Worm (Caenorhabditis elegans) whole organism, mixed stage, embryonic: ENCODE measurements around the gene srt-44.

Experiments
- M03D4.4 ChIP-seq: sonication (generic microtip); optimal IDR thresholded peaks from 2 replicates; lab custom pipeline; 2017; ENCODE audit warnings: mild to moderate bottlenecking, missing genetic modification characterization, missing compliant biosample characterization
- bed-3 ChIP-seq: fragments of 200-800 bp; sonication (Bioruptor generic); optimal IDR thresholded peaks from 3 replicates; lab custom pipeline; 2018; ENCODE audit warnings: mild to moderate bottlenecking, missing genetic modification characterization, moderate library complexity, missing compliant biosample characterization
- blmp-1 ChIP-seq: fragments of 150-350 bp; optimal IDR thresholded peaks from 2 replicates; lab custom pipeline; 2014; ENCODE audit warnings: missing biosample characterization, missing genetic modification characterization
- ceh-39 ChIP-seq: fragments of 150-350 bp; optimal IDR thresholded peaks from 2 replicates; lab custom pipeline; 2014; ENCODE audit warnings: missing biosample characterization, missing genetic modification characterization
- ceh-43 ChIP-seq: fragments of 200-800 bp; sonication (Bioruptor generic); optimal IDR thresholded peaks from 2 replicates; lab custom pipeline; 2018; ENCODE audit warnings: mild to moderate bottlenecking, missing genetic modification characterization, moderate library complexity, missing compliant biosample characterization
- ces-1 ChIP-seq: fragments of 150-350 bp; optimal IDR thresholded peaks from 2 replicates; lab custom pipeline; 2014; ENCODE audit warnings: missing biosample characterization, missing genetic modification reagents, missing genetic modification characterization
- cnd-1 ChIP-seq: fragments of 200-800 bp; sonication (Bioruptor generic); optimal IDR thresholded peaks from 2 replicates; lab custom pipeline; 2018; ENCODE audit warnings: mild to moderate bottlenecking, missing genetic modification characterization, missing compliant biosample characterization
- elt-1 ChIP-seq: sonication (generic microtip); optimal IDR thresholded peaks from 2 replicates; lab custom pipeline; 2017; ENCODE audit warnings: missing genetic modification characterization, mild to moderate bottlenecking, missing compliant biosample characterization, antibody characterized with exemption, moderate library complexity, borderline replicate concordance; ENCODE audit not compliant: insufficient read depth
- elt-3 ChIP-seq: fragments of 150-350 bp; optimal IDR thresholded peaks from 2 replicates; lab custom pipeline; 2014; ENCODE audit warnings: missing biosample characterization, missing genetic modification characterization
- flh-1 ChIP-seq: fragments of 200-800 bp; sonication (Bioruptor generic); optimal IDR thresholded peaks from 2 replicates; lab custom pipeline; 2018; ENCODE audit warnings: mild to moderate bottlenecking, missing genetic modification characterization, moderate library complexity, missing compliant biosample characterization
- ham-2 ChIP-seq: fragments of 200-800 bp; sonication (Bioruptor generic); optimal IDR thresholded peaks from 2 replicates; lab custom pipeline; 2018; ENCODE audit warnings: mild to moderate bottlenecking, missing genetic modification characterization, missing compliant biosample characterization
- hlh-1 ChIP-seq: fragments of 150-350 bp; optimal IDR thresholded peaks from 2 replicates; lab custom pipeline; 2014; ENCODE audit warnings: missing biosample characterization, missing genetic modification reagents, missing genetic modification characterization
- lin-13 ChIP-seq: fragments of 150-350 bp; optimal IDR thresholded peaks from 2 replicates; lab custom pipeline; 2014; ENCODE audit warnings: missing biosample characterization, missing genetic modification characterization
- lin-32 ChIP-seq: fragments of 200-800 bp; sonication (Bioruptor generic); optimal IDR thresholded peaks from 2 replicates; lab custom pipeline; 2018; ENCODE audit warnings: mild to moderate bottlenecking, missing genetic modification characterization, missing compliant biosample characterization
- lsy-2 ChIP-seq: fragments of 150-350 bp; optimal IDR thresholded peaks from 2 replicates; lab custom pipeline; 2014; ENCODE audit warnings: missing biosample characterization, missing genetic modification characterization
- mab-5 ChIP-seq: fragments of 150-350 bp; optimal IDR thresholded peaks from 2 replicates; lab custom pipeline; 2014; ENCODE audit warnings: missing biosample characterization, missing genetic modification characterization
- mls-2 ChIP-seq: sonication (generic microtip); optimal IDR thresholded peaks from 2 replicates; lab custom pipeline; 2016; ENCODE audit warnings: mild to moderate bottlenecking, missing genetic modification characterization, moderate library complexity, missing compliant biosample characterization
- nhr-12 ChIP-seq: fragments of 150-350 bp; optimal IDR thresholded peaks from 2 replicates; lab custom pipeline; 2014; ENCODE audit warnings: missing biosample characterization, missing genetic modification characterization
- nhr-2 ChIP-seq: fragments of 150-350 bp; optimal IDR thresholded peaks from 2 replicates; lab custom pipeline; 2014; ENCODE audit warnings: missing biosample characterization, missing genetic modification characterization
- nhr-237 ChIP-seq: fragments of 150-350 bp; optimal IDR thresholded peaks from 2 replicates; lab custom pipeline; 2014; ENCODE audit warnings: missing biosample characterization, missing genetic modification characterization
- nhr-28 ChIP-seq: fragments of 150-350 bp; optimal IDR thresholded peaks from 2 replicates; lab custom pipeline; 2014; ENCODE audit warnings: missing biosample characterization, missing genetic modification characterization
- nhr-76 ChIP-seq: sonication (generic microtip); optimal IDR thresholded peaks from 2 replicates; lab custom pipeline; 2017; ENCODE audit warnings: missing biosample characterization, missing genetic modification characterization
- pha-4 ChIP-seq: fragments of 150-350 bp; optimal IDR thresholded peaks from 2 replicates; lab custom pipeline; 2018; ENCODE audit warnings: missing biosample characterization, missing genetic modification reagents, missing genetic modification characterization
- sem-2 ChIP-seq: fragments of 200-800 bp; sonication (Bioruptor generic); optimal IDR thresholded peaks from 2 replicates; lab custom pipeline; 2018; ENCODE audit warnings: mild to moderate bottlenecking, missing genetic modification characterization, missing compliant biosample characterization
- snpc-4 ChIP-seq: fragments of 150-350 bp; optimal IDR thresholded peaks from 2 replicates; lab custom pipeline; 2014; ENCODE audit warnings: missing biosample characterization, missing genetic modification characterization
- sptf-1 ChIP-seq: sonication (generic microtip); optimal IDR thresholded peaks from 2 replicates; lab custom pipeline; 2017; ENCODE audit warnings: mild to moderate bottlenecking, missing genetic modification characterization, moderate library complexity, missing compliant biosample characterization
- tbx-8 ChIP-seq: fragments of 200-800 bp; sonication (Bioruptor generic); optimal IDR thresholded peaks from 2 replicates; lab custom pipeline; 2018; ENCODE audit warnings: mild to moderate bottlenecking, missing genetic modification characterization, moderate library complexity, missing compliant biosample characterization
- unc-120 ChIP-seq: sonication (generic microtip); optimal IDR thresholded peaks from 2 replicates; lab custom pipeline; 2017; ENCODE audit warnings: missing genetic modification characterization, missing compliant biosample characterization; ENCODE audit not compliant: poor library complexity, severe bottlenecking
- unc-39 ChIP-seq: fragments of 150-350 bp; optimal IDR thresholded peaks from 2 replicates; lab custom pipeline; 2014; ENCODE audit warnings: missing biosample characterization, missing genetic modification characterization
- unc-62 ChIP-seq: fragments of 150-350 bp; optimal IDR thresholded peaks from 2 replicates; lab custom pipeline; 2014; ENCODE audit warnings: missing biosample characterization, missing genetic modification reagents, missing genetic modification characterization
- zip-8 ChIP-seq: fragments of 150-350 bp; optimal IDR thresholded peaks from 2 replicates; lab custom pipeline; 2014; ENCODE audit warnings: missing biosample characterization, missing genetic modification characterization
- ztf-11 ChIP-seq: fragments of 150-350 bp; optimal IDR thresholded peaks from 2 replicates; lab custom pipeline; 2014; ENCODE audit warnings: missing biosample characterization, missing genetic modification characterization

The srt-44 gene

ce11 chrIV:15103224-15103679 is at the start of gene srt-44:
srt-44 (plus strand) TSS chrIV:15103629.
- no peak for TF ChIP-seq nhr-237
- TF ChIP-seq sem-2 (GFP tag; lab: Kevin White, UChicago), result no peak
- no peak for TF ChIP-seq pha-4 (tag; lab: Kevin White, UChicago)
- no peak for TF ChIP-seq ceh-39 (tag; lab: Kevin White, UChicago)
- no peak for TF ChIP-seq unc-62 (GFP tag; lab: Kevin White, UChicago)
- TF ChIP-seq lin-32 (GFP tag; lab: Kevin White, UChicago), result no peak
- no peak for TF ChIP-seq unc-39 (tag; lab: Kevin White, UChicago)
- TF ChIP-seq mab-5 (tag; lab: Kevin White, UChicago), result no peak
- no peak for TF ChIP-seq elt-1
- TF ChIP-seq ham-2 (GFP tag; lab: Kevin White, UChicago), result no peak
- no peak for TF ChIP-seq lin-13 (tag; lab: Kevin White, UChicago)
- TF ChIP-seq bed-3 (GFP tag; lab: Kevin White, UChicago), result no peak
- TF ChIP-seq nhr-12, result no peak
- no peak for TF ChIP-seq ceh-43
- TF ChIP-seq hlh-1 (tag; lab: Kevin White, UChicago), result no peak
- no peak for TF ChIP-seq ztf-11 (tag; lab: Kevin White, UChicago)
- TF ChIP-seq, all 35 proteins: peak for 0

ce11 chrIV:15056081-15056586 is 47.3 kb upstream of the srt-44 start, which contains the start of gene Y41E3.19:
Y41E3.19 (plus strand) TSS chrIV:15056131.
- TF ChIP-seq nhr-237 (no peak), ceh-39 (tag; lab: Kevin White, UChicago) (no peak), lin-32 (GFP tag; lab: Kevin White, UChicago) (no peak)

ce11 chrIV:15057994-15058393 is 45.4 kb upstream of the srt-44 start, which contains the start of gene Y41E3.13:
Y41E3.13 (plus strand) TSS chrIV:15058294.
- no peak for TF ChIP-seq lsy-2 (tag; lab: Kevin White, UChicago)
- no peak for TF ChIP-seq nhr-12
- TF ChIP-seq unc-120 (tag; lab: Kevin White, UChicago), result no peak
- no peak for TF ChIP-seq ceh-39 (tag; lab: Kevin White, UChicago)
- TF ChIP-seq sptf-1 (tag; lab: Kevin White, UChicago), result no peak
- no peak for TF ChIP-seq tbx-8
- TF ChIP-seq lin-13 (tag; lab: Kevin White, UChicago), result no peak
- TF ChIP-seq nhr-2 (tag; lab: Kevin White, UChicago), result no peak
- no peak for TF ChIP-seq snpc-4 (tag; lab: Kevin White, UChicago)

- no peak for TF ChIP-seq ceh-39 (tag; lab: Kevin White, UChicago)
- peak; percentile 91 for TF ChIP-seq zip-8 (tag; lab: Kevin White, UChicago)
- TF ChIP-seq nhr-28, result no peak
Observed at ce11 chrIV:15063789-15064188, 39.6 kb upstream of the srt-44 start.

ce11 chrIV:15065653-15066052 is 37.8 kb upstream of the srt-44 start, which contains the start of gene Y41E3.18:
Y41E3.18 (minus strand) TSS chrIV:15065753.
- TF ChIP-seq lin-32 (GFP tag; lab: Kevin White, UChicago) (no peak), cnd-1 (tag; lab: Kevin White, UChicago) (no peak), lin-13 (tag; lab: Kevin White, UChicago) (no peak), unc-39 (tag; lab: Kevin White, UChicago) (no peak)
- TF ChIP-seq, all 35 proteins: peak for 0

DNA sequence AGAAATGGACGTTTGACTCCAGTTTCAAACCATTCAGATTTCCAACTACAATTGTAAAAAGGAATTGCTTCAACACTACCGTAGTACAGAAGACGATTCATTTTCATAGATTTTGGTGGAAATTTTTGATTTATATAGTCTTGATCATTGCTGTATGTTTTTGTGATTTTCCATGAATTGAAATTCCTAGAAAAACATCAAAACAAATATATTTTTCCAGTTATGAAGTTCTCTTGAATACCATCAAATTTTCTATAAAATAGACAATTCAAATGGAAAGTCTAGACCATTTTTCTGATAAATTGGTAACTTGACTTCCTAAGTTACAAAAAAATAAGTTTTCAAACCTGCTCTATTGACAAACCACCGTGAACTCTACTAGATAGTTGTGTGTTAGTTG is 34.6 kb upstream of the srt-44 start, which contains the start of gene srt-48:
Gene srt-48 (minus strand): TSS at position 101 of the 400 bp plus-strand sequence.
- no peak for TF ChIP-seq flh-1 (GFP tag; lab: Kevin White, UChicago)
- TF ChIP-seq ceh-43, result no peak
- no peak for TF ChIP-seq ceh-39 (tag; lab: Kevin White, UChicago)
- no peak for TF ChIP-seq lin-13 (tag; lab: Kevin White, UChicago)
- TF ChIP-seq unc-39 (tag; lab: Kevin White, UChicago), result no peak

ce11 chrIV:15074392-15074791 is 29.0 kb upstream of the srt-44 start, which contains the start of gene srt-50:
srt-50 (plus strand) TSS chrIV:15074692.
- TF ChIP-seq nhr-2 (tag; lab: Kevin White, UChicago) (no peak), bed-3 (GFP tag; lab: Kevin White, UChicago) (no peak), mls-2 (tag; lab: Kevin White, UChicago) (no peak), hlh-1 (tag; lab: Kevin White, UChicago) (no peak), unc-120 (tag; lab: Kevin White, UChicago) (no peak), ceh-39 (tag; lab: Kevin White, UChicago) (no peak), elt-3 (no peak), zip-8 (tag; lab: Kevin White, UChicago) (no peak), ces-1 (GFP tag; lab: Kevin White, UChicago) (no peak), sem-2 (GFP tag; lab: Kevin White, UChicago) (no peak), lin-13 (tag; lab: Kevin White, UChicago) (no peak), pha-4 (tag; lab: Kevin White, UChicago) (no peak), flh-1 (GFP tag; lab: Kevin White, UChicago) (no peak), nhr-76 (tag; lab: Kevin White, UChicago) (no peak), blmp-1 (tag; lab: Kevin White, UChicago) (no peak), M03D4.4 (tag; lab: Kevin White, UChicago) (no peak), ham-2 (GFP tag; lab: Kevin White, UChicago) (no peak)
